Fruit fly (Drosophila melanogaster): ENCODE results near the gene Yp3.
A peak's percentile ranks its signal among the peaks of the same experiment; 100 is the strongest.

The Yp3 gene

DNA sequence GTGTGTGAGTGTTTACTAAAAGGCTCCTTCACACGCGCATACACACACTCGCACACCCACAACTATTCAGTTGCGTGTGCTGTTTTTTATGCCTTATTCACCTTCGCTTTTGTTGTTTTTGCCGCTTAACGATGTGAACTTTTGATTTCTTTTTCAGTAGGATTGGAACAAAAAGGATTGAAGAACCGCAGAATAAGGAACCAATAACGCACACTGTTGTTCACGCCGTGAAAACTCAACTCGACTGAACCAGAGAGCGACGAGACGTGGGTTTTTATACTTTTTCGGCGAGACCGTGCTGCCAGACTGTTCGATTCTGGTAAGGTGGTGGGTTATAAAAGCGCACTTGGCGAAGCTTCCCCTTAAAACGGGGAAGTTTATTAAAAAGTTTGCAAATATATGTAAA is 4.2 kb upstream of the Yp3 start, which contains the start of gene Pdcd4 (continued):
- peak; percentile 2 for TF ChIP-seq gro (GFP tag; optimal IDR thresholded peaks at IDR 0.05)
- peak; percentile 75 for TF ChIP-seq CG34376 (GFP tag; optimal IDR thresholded peaks at IDR 0.05)
- TF ChIP-seq CG3838 (GFP tag; optimal IDR thresholded peaks at IDR 0.05): no peak
- no peak for TF ChIP-seq CG7357 (GFP tag; IDR thresholded peaks at IDR 0.05)
- no peak for TF ChIP-seq Ssrp (tag; optimal IDR thresholded peaks at IDR 0.05)
- TF ChIP-seq CG13287 (GFP tag; IDR thresholded peaks at IDR 0.05; ENCODE audit: partially characterized antibody): peak; percentile 17; the same call in 1 of the 2 replicates
- TF ChIP-seq cas (GFP tag; IDR thresholded peaks at IDR 0.05): no peak
- no peak for TF ChIP-seq ato (GFP tag; IDR thresholded peaks at IDR 0.05; ENCODE audit: partially characterized antibody)
- TF ChIP-seq CG11723 (GFP tag; optimal IDR thresholded peaks at IDR 0.05): no peak
- 0 out of 3 replicates have a peak, but pooled peaks have one; percentile 9 for TF ChIP-seq sr (GFP tag; IDR thresholded peaks at IDR 0.05)
- peak; percentile 13 for TF ChIP-seq CG10267 (tag; optimal IDR thresholded peaks at IDR 0.05)
- TF ChIP-seq usp (GFP tag; optimal IDR thresholded peaks at IDR 0.05): no peak
- TF ChIP-seq CG3847 (GFP tag; IDR thresholded peaks at IDR 0.05): no peak
- peak; percentile 46; the same call in 1 of the 3 replicates for TF ChIP-seq otp (GFP tag; IDR thresholded peaks at IDR 0.05)
- no peak for TF ChIP-seq gt (GFP tag; IDR thresholded peaks at IDR 0.05)
- TF ChIP-seq hth (optimal IDR thresholded peaks at IDR 0.05): no peak
- no peak for TF ChIP-seq aop (GFP tag; IDR thresholded peaks at IDR 0.05)
- TF ChIP-seq CG6254 (GFP tag; optimal IDR thresholded peaks at IDR 0.05): no peak
- no peak for TF ChIP-seq danr (GFP tag; IDR thresholded peaks at IDR 0.05)
- TF ChIP-seq CG7271 (tag; optimal IDR thresholded peaks at IDR 0.05): no peak
- TF ChIP-seq sc (optimal IDR thresholded peaks at IDR 0.05): no peak
- TF ChIP-seq sc (GFP tag; optimal IDR thresholded peaks at IDR 0.05): no peak
- peak; percentile 7 for TF ChIP-seq CG11504 (tag; optimal IDR thresholded peaks at IDR 0.05)
- TF ChIP-seq salm (tag; optimal IDR thresholded peaks at IDR 0.05): peak; percentile 8
- TF ChIP-seq CG5953 (GFP tag; IDR thresholded peaks at IDR 0.05): no peak
- TF ChIP-seq fu2 (GFP tag; optimal IDR thresholded peaks at IDR 0.05): no peak
- TF ChIP-seq CG7745 (tag; optimal IDR thresholded peaks at IDR 0.05): no peak
- TF ChIP-seq B-H2 (GFP tag; optimal IDR thresholded peaks at IDR 0.05): peak; percentile 11
- no peak for TF ChIP-seq Hmx (GFP tag; optimal IDR thresholded peaks at IDR 0.05)
- TF ChIP-seq chn (GFP tag; optimal IDR thresholded peaks at IDR 0.05): peak; percentile 20
- no peak for TF ChIP-seq ERR (GFP tag; optimal IDR thresholded peaks at IDR 0.05)
- TF ChIP-seq trh (GFP tag; optimal IDR thresholded peaks at IDR 0.05): no peak
- TF ChIP-seq CrebB (tag; optimal IDR thresholded peaks at IDR 0.05): no peak
- TF ChIP-seq HHEX (GFP tag; optimal IDR thresholded peaks at IDR 0.05): no peak
- TF ChIP-seq Sin3A (optimal IDR thresholded peaks at IDR 0.05): no peak
- TF ChIP-seq CG15073 (GFP tag; optimal IDR thresholded peaks at IDR 0.05): no peak
- TF ChIP-seq Fer3 (tag; optimal IDR thresholded peaks at IDR 0.05): no peak
- no peak for TF ChIP-seq Aef1 (GFP tag; IDR thresholded peaks at IDR 0.05)
- no peak for TF ChIP-seq CG8089 (GFP tag; optimal IDR thresholded peaks at IDR 0.05)
- no peak for TF ChIP-seq CG1233 (GFP tag; optimal IDR thresholded peaks at IDR 0.05)
- no peak for TF ChIP-seq CG7928 (GFP tag; optimal IDR thresholded peaks at IDR 0.05)
- TF ChIP-seq luna (GFP tag; optimal IDR thresholded peaks at IDR 0.05): no peak
- no peak for TF ChIP-seq Dfd (GFP tag; optimal IDR thresholded peaks at IDR 0.05)
- TF ChIP-seq CG12104 (GFP tag; optimal IDR thresholded peaks at IDR 0.05): no peak
- 0 out of 2 replicates have a peak, but pooled peaks have one; percentile 55 for TF ChIP-seq chm (GFP tag; IDR thresholded peaks at IDR 0.05)
- no peak for TF ChIP-seq CG11093 (GFP tag; IDR thresholded peaks at IDR 0.05)
- TF ChIP-seq CG10654 (GFP tag; optimal IDR thresholded peaks at IDR 0.05): no peak
- no peak for TF ChIP-seq CG6272 (GFP tag; IDR thresholded peaks at IDR 0.05)
- no peak for TF ChIP-seq slou (GFP tag; optimal IDR thresholded peaks at IDR 0.05)
- no peak for TF ChIP-seq lbe (GFP tag; optimal IDR thresholded peaks at IDR 0.05)
- no peak for TF ChIP-seq yki (optimal IDR thresholded peaks at IDR 0.05)
- no peak for TF ChIP-seq zen2 (GFP tag; IDR thresholded peaks at IDR 0.05; ENCODE audit: partially characterized antibody)
- TF ChIP-seq bbx (GFP tag; IDR thresholded peaks at IDR 0.05; ENCODE audit: partially characterized antibody): peak; percentile 57; the same call in 1 of the 2 replicates
- no peak for TF ChIP-seq psq (GFP tag; optimal IDR thresholded peaks at IDR 0.05)
